Fruit fly (Drosophila melanogaster) whole organism: ENCODE results near the gene CG32107.

Experiments
- CG8478 ChIP-seq: fragments of >200 bp; optimal IDR thresholded peaks from 2 replicates; lab custom pipeline; 2018; ENCODE audit warnings: inconsistent platforms
- EcR ChIP-seq, 2 experiments: fragments of >200 bp; optimal IDR thresholded peaks; 2 replicates each; lab custom pipeline; 2017; ENCODE audit warnings: missing biosample characterization in 2 of 2, missing genetic modification characterization in 2 of 2, missing genetic modification reagents in 2 of 2
- pan ChIP-seq: fragments of >200 bp; optimal IDR thresholded peaks from 2 replicates; lab custom pipeline; 2017
- psq ChIP-seq: fragments of >200 bp; optimal IDR thresholded peaks from 2 replicates; lab custom pipeline; 2017
- usp ChIP-seq: fragments of >200 bp; optimal IDR thresholded peaks from 2 replicates; lab custom pipeline; 2017; ENCODE audit warnings: missing biosample characterization, missing genetic modification characterization, mixed read lengths

DNA sequence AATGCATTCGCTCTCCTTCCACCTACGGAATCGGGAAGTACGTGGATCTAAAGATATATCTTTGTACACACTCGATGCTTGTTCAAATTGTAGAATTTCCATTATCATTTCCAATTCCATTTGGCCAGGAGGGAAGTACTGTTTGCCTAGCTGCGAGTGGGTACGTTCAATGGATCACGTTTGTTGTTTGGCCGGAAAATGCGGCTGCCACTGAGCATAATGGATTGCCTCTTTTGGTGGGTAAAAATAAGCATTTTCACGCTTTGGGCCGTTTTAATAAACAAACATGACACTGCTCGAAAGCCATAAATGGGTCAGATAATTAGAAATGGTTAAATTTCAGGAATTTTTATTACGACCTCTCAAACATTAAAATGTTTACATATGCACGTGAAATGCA lies 27.8 kb downstream of the CG32107 start:
- no peak for TF ChIP-seq EcR (GFP tag; optimal IDR thresholded peaks at IDR 0.05; lab: Kevin White, UChicago)
- TF ChIP-seq CG8478 = no peak
- no peak for TF ChIP-seq pan (lab: Kevin White, UChicago)
- TF ChIP-seq usp = no peak
- TF ChIP-seq psq (lab: Kevin White, UChicago) = no peak
